Fruit fly (Drosophila melanogaster) whole organism, embryonic: ENCODE results near the gene CG10365.

Experiments used
- Asciz ChIP-seq: fragments of 200-800 bp; sonication (Bioruptor generic); optimal IDR thresholded peaks from 2 replicates; lab custom pipeline; 2017; ENCODE audit warnings: missing biosample characterization, mild to moderate bottlenecking, missing genetic modification characterization, missing genetic modification reagents
- Atf6 ChIP-seq: fragments of 200-800 bp; sonication (Bioruptor generic); IDR thresholded peaks from 2 replicates; pipeline ENCODE4 v1.3.6; 2022; ENCODE audit warnings: missing biosample characterization, missing genetic modification characterization
- Awh ChIP-seq: fragments of 200-800 bp; sonication (Bioruptor generic); IDR thresholded peaks from 2 replicates; pipeline ENCODE4, ENCODE4 v1.3.6; 2022; ENCODE audit warnings: missing biosample characterization, missing genetic modification characterization
- BEAF-32 ChIP-seq: fragments of 200-800 bp; sonication (Bioruptor generic); optimal IDR thresholded peaks from 3 replicates; lab custom pipeline; 2017; ENCODE audit warnings: missing biosample characterization, missing genetic modification characterization, mild to moderate bottlenecking, moderate library complexity, missing genetic modification reagents
- BtbVII ChIP-seq: fragments of 200-800 bp; sonication (Bioruptor generic); optimal IDR thresholded peaks from 3 replicates; lab custom pipeline; 2017; ENCODE audit warnings: missing biosample characterization, mild to moderate bottlenecking, missing genetic modification characterization
- CG10565 ChIP-seq: fragments of 200-800 bp; sonication (Bioruptor generic); optimal IDR thresholded peaks from 3 replicates; lab custom pipeline; 2016; ENCODE audit warnings: missing biosample characterization, mild to moderate bottlenecking, missing genetic modification characterization
- CG11085 ChIP-seq: fragments of 200-800 bp; sonication (Bioruptor generic); IDR thresholded peaks from 2 replicates; pipeline ENCODE4 v1.3.6; 2022; ENCODE audit warnings: missing biosample characterization, missing genetic modification characterization
- CG11398 ChIP-seq: fragments of 200-800 bp; sonication (Bioruptor generic); optimal IDR thresholded peaks from 2 replicates; lab custom pipeline; 2016; ENCODE audit warnings: missing biosample characterization, missing genetic modification characterization
- CG13894 ChIP-seq: fragments of 200-800 bp; sonication (Bioruptor generic); optimal IDR thresholded peaks from 3 replicates; lab custom pipeline; 2018; ENCODE audit warnings: missing biosample characterization, mild to moderate bottlenecking, missing genetic modification characterization, moderate library complexity
- CG15479 ChIP-seq: fragments of 200-800 bp; sonication (Bioruptor generic); optimal IDR thresholded peaks from 3 replicates; lab custom pipeline; 2019; ENCODE audit warnings: missing biosample characterization, mild to moderate bottlenecking, missing genetic modification characterization, moderate library complexity
- CG17186 ChIP-seq: fragments of 200-800 bp; sonication (Bioruptor generic); optimal IDR thresholded peaks from 3 replicates; lab custom pipeline; 2017; ENCODE audit warnings: missing biosample characterization, missing genetic modification reagents, missing genetic modification characterization
- CG17385 ChIP-seq: fragments of 200-800 bp; sonication (Bioruptor generic); optimal IDR thresholded peaks from 3 replicates; lab custom pipeline; 2018; ENCODE audit warnings: missing biosample characterization, mild to moderate bottlenecking, missing genetic modification characterization
- CG18764 ChIP-seq: fragments of 200-800 bp; sonication (Bioruptor generic); optimal IDR thresholded peaks from 3 replicates; lab custom pipeline; 2016; ENCODE audit warnings: missing biosample characterization, missing genetic modification characterization
- CG2116 ChIP-seq: fragments of 200-800 bp; sonication (Bioruptor generic); optimal IDR thresholded peaks from 3 replicates; lab custom pipeline; 2018; ENCODE audit warnings: missing biosample characterization, mild to moderate bottlenecking, missing genetic modification characterization
- CG2202 ChIP-seq: fragments of 200-800 bp; sonication (Bioruptor generic); optimal IDR thresholded peaks from 2 replicates; lab custom pipeline; 2018; ENCODE audit warnings: missing biosample characterization, mild to moderate bottlenecking, missing genetic modification characterization
- CG3407 ChIP-seq: fragments of 200-800 bp; sonication (Bioruptor generic); optimal IDR thresholded peaks from 2 replicates; lab custom pipeline; 2018; ENCODE audit warnings: missing biosample characterization, mild to moderate bottlenecking, missing genetic modification characterization
- CG42726 ChIP-seq: fragments of 200-800 bp; sonication (Bioruptor generic); IDR thresholded peaks from 2 replicates; pipeline ENCODE4 v1.3.6; 2022; ENCODE audit warnings: missing biosample characterization, missing genetic modification characterization; ENCODE audit not compliant: partially characterized antibody
- CG6683 ChIP-seq: fragments of 200-800 bp; sonication (Bioruptor generic); optimal IDR thresholded peaks from 2 replicates; lab custom pipeline; 2017; ENCODE audit warnings: missing biosample characterization, mild to moderate bottlenecking, missing genetic modification characterization, missing genetic modification reagents
- CG7987 ChIP-seq: fragments of 200-800 bp; sonication (Bioruptor generic); optimal IDR thresholded peaks from 2 replicates; lab custom pipeline; 2018; ENCODE audit warnings: missing biosample characterization, mild to moderate bottlenecking, missing genetic modification characterization, moderate library complexity
- D19B ChIP-seq: fragments of 200-800 bp; sonication (Bioruptor generic); optimal IDR thresholded peaks from 2 replicates; lab custom pipeline; 2017; ENCODE audit warnings: missing biosample characterization, mild to moderate bottlenecking, missing genetic modification characterization
- Doc3 ChIP-seq: fragments of 200-800 bp; sonication (Bioruptor generic); IDR thresholded peaks from 3 replicates; pipeline ENCODE4 v1.3.6; 2022; ENCODE audit warnings: missing biosample characterization, missing genetic modification characterization; ENCODE audit not compliant: partially characterized antibody
- ERR ChIP-seq: fragments of 200-800 bp; sonication (Bioruptor generic); optimal IDR thresholded peaks from 2 replicates; lab custom pipeline; 2016; ENCODE audit warnings: missing biosample characterization, missing genetic modification characterization
- H15 ChIP-seq: fragments of 200-800 bp; sonication (Bioruptor generic); IDR thresholded peaks from 3 replicates; pipeline ENCODE4 v1.3.6; 2022; ENCODE audit warnings: missing biosample characterization, missing genetic modification characterization
- HLHmδ ChIP-seq: fragments of 200-800 bp; sonication (Bioruptor generic); optimal IDR thresholded peaks from 2 replicates; lab custom pipeline; 2018; ENCODE audit warnings: missing biosample characterization, mild to moderate bottlenecking, missing genetic modification characterization, moderate library complexity
- Meics ChIP-seq: fragments of 200-800 bp; sonication (Bioruptor generic); optimal IDR thresholded peaks from 2 replicates; lab custom pipeline; 2017; ENCODE audit warnings: missing biosample characterization, mild to moderate bottlenecking, missing genetic modification characterization
- Mes4 ChIP-seq: fragments of 200-800 bp; sonication (Bioruptor generic); optimal IDR thresholded peaks from 2 replicates; lab custom pipeline; 2016; ENCODE audit warnings: missing biosample characterization, missing genetic modification characterization
- Nf-YC ChIP-seq: fragments of 200-800 bp; optimal IDR thresholded peaks from 3 replicates; lab custom pipeline; 2019; ENCODE audit warnings: missing biosample characterization, mild to moderate bottlenecking, missing genetic modification characterization, moderate library complexity
- Opbp ChIP-seq: fragments of 200-800 bp; sonication (Bioruptor generic); IDR thresholded peaks from 3 replicates; pipeline ENCODE4 v1.3.6; 2022; ENCODE audit warnings: missing biosample characterization, missing genetic modification characterization; ENCODE audit not compliant: partially characterized antibody
- PHDP ChIP-seq: fragments of 200-800 bp; sonication (Bioruptor generic); optimal IDR thresholded peaks from 3 replicates; lab custom pipeline; 2018; ENCODE audit warnings: missing biosample characterization, mild to moderate bottlenecking, missing genetic modification characterization, moderate library complexity
- Vsx1 ChIP-seq: fragments of 200-800 bp; sonication (Bioruptor generic); optimal IDR thresholded peaks from 2 replicates; lab custom pipeline; 2017; ENCODE audit warnings: missing biosample characterization, mild to moderate bottlenecking, missing genetic modification characterization, missing genetic modification reagents
- YL-1 ChIP-seq: fragments of 200-800 bp; sonication (Bioruptor generic); optimal IDR thresholded peaks from 3 replicates; lab custom pipeline; 2017; ENCODE audit warnings: missing biosample characterization, mild to moderate bottlenecking, missing genetic modification characterization
- aop ChIP-seq: fragments of 200-800 bp; sonication (Bioruptor generic); IDR thresholded peaks from 2 replicates; pipeline ENCODE4 v1.3.6; 2022; ENCODE audit warnings: missing biosample characterization, missing genetic modification characterization
- ash1 ChIP-seq: fragments of 200-800 bp; sonication (Bioruptor generic); optimal IDR thresholded peaks from 2 replicates; lab custom pipeline; 2018; ENCODE audit warnings: missing biosample characterization, mild to moderate bottlenecking, missing genetic modification characterization
- az2 ChIP-seq: fragments of 200-800 bp; sonication (Bioruptor generic); optimal IDR thresholded peaks from 3 replicates; lab custom pipeline; 2016; ENCODE audit warnings: missing biosample characterization, missing genetic modification characterization
- bsh ChIP-seq, 2 experiments: fragments of 200-800 bp; sonication (Bioruptor generic); optimal IDR thresholded peaks; 2 replicates each; lab custom pipeline; 2017 to 2018; ENCODE audit warnings: mild to moderate bottlenecking in 2 of 2, missing biosample characterization in 2 of 2, missing genetic modification characterization in 2 of 2, moderate library complexity in 1 of 2
- caup ChIP-seq: fragments of 200-800 bp; sonication (Bioruptor generic); optimal IDR thresholded peaks from 3 replicates; lab custom pipeline; 2017; ENCODE audit warnings: missing biosample characterization, mild to moderate bottlenecking, missing genetic modification characterization, moderate library complexity; ENCODE audit not compliant: severe bottlenecking
- dan ChIP-seq: fragments of 200-800 bp; sonication (Bioruptor generic); IDR thresholded peaks from 2 replicates; pipeline ENCODE4 v1.3.6; 2022; ENCODE audit warnings: missing biosample characterization, missing genetic modification characterization
- fd102C ChIP-seq: fragments of 200-800 bp; sonication (Bioruptor generic); optimal IDR thresholded peaks from 2 replicates; lab custom pipeline; 2018; ENCODE audit warnings: missing biosample characterization, mild to moderate bottlenecking, missing genetic modification characterization, moderate library complexity
- fd3F ChIP-seq: fragments of 200-800 bp; sonication (Bioruptor generic); optimal IDR thresholded peaks from 2 replicates; lab custom pipeline; 2018; ENCODE audit warnings: missing biosample characterization, mild to moderate bottlenecking, missing genetic modification characterization, moderate library complexity
- fd64A ChIP-seq: fragments of 200-800 bp; sonication (Bioruptor generic); optimal IDR thresholded peaks from 3 replicates; lab custom pipeline; 2018; ENCODE audit warnings: missing biosample characterization, mild to moderate bottlenecking, missing genetic modification characterization
- inv ChIP-seq: fragments of 200-800 bp; sonication (Bioruptor generic); IDR thresholded peaks from 2 replicates; pipeline ENCODE4 v1.3.6; 2022; ENCODE audit warnings: missing biosample characterization, missing genetic modification characterization; ENCODE audit not compliant: partially characterized antibody
- kah ChIP-seq: fragments of 200-800 bp; sonication (Bioruptor generic); optimal IDR thresholded peaks from 2 replicates; lab custom pipeline; 2018; ENCODE audit warnings: missing biosample characterization, mild to moderate bottlenecking, missing genetic modification characterization
- luna ChIP-seq: fragments of 200-800 bp; sonication (Bioruptor generic); optimal IDR thresholded peaks from 2 replicates; lab custom pipeline; 2016; ENCODE audit warnings: missing biosample characterization, missing genetic modification characterization
- mam ChIP-seq: fragments of 200-800 bp; sonication (Bioruptor generic); optimal IDR thresholded peaks from 3 replicates; lab custom pipeline; 2016; ENCODE audit warnings: missing biosample characterization, missing genetic modification characterization
- odd ChIP-seq: fragments of 200-800 bp; sonication (Bioruptor generic); optimal IDR thresholded peaks from 2 replicates; lab custom pipeline; 2017; ENCODE audit warnings: missing biosample characterization, mild to moderate bottlenecking, missing genetic modification characterization
- pfk ChIP-seq: fragments of 200-800 bp; sonication (Bioruptor generic); optimal IDR thresholded peaks from 2 replicates; lab custom pipeline; 2018; ENCODE audit warnings: missing biosample characterization, mild to moderate bottlenecking, missing genetic modification characterization, moderate library complexity
- repo ChIP-seq: fragments of 200-800 bp; sonication (Bioruptor generic); optimal IDR thresholded peaks from 2 replicates; lab custom pipeline; 2016; ENCODE audit warnings: missing biosample characterization, missing genetic modification characterization
- scrt ChIP-seq: fragments of 200-800 bp; sonication (Bioruptor generic); optimal IDR thresholded peaks from 2 replicates; lab custom pipeline; 2018; ENCODE audit warnings: missing biosample characterization, mild to moderate bottlenecking, missing genetic modification characterization, moderate library complexity
- tin ChIP-seq: fragments of 200-800 bp; sonication (Bioruptor generic); optimal IDR thresholded peaks from 3 replicates; lab custom pipeline; 2016; ENCODE audit warnings: missing biosample characterization, missing genetic modification characterization
- toy ChIP-seq: fragments of 200-800 bp; sonication (Bioruptor generic); IDR thresholded peaks from 2 replicates; pipeline ENCODE4 v1.3.6; 2022; ENCODE audit warnings: missing biosample characterization, missing genetic modification characterization

CG10365 gene

DNA sequence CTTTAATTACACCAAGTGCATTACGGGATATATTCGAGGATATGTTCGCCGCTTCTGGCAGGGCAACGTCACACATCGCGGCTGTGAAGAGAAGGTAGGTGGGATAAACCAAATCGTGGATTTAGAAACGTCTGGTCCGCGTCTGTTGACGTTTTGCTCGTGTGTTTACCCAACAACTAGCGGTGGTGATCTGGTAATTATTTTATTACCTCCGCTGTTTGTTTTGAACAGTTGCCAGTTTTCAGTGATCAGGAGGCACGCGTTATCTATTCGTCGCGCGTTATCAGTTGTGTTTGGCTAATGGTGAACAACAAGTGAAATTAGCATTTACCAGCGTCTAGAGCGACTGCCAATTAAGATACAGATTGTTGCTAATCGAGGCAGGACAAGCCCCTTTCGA is 5.9 kb downstream of the CG10365 start (continued):
- TF ChIP-seq fd3F (GFP tag; lab: Kevin White, UChicago) (peak; percentile 13), HLHmδ (peak; percentile 56), ERR (GFP tag; lab: Kevin White, UChicago) (peak; percentile 7), Awh (GFP tag; lab: Robert Waterston, UW) (no peak; the same call in 1 of the 2 replicates), tin (GFP tag; lab: Kevin White, UChicago) (no peak), toy (GFP tag; lab: Robert Waterston, UW) (no peak), inv (no peak), Doc3 (GFP tag; lab: Robert Waterston, UW) (no peak), YL-1 (GFP tag; lab: Kevin White, UChicago) (peak; percentile 23), luna (GFP tag; lab: Kevin White, UChicago) (no peak), Asciz (GFP tag; lab: Kevin White, UChicago) (peak; percentile 45), mam (peak; percentile 7), ash1 (GFP tag; lab: Kevin White, UChicago) (peak; percentile 72), fd102C (GFP tag; lab: Kevin White, UChicago) (no peak), CG11085 (GFP tag; lab: Robert Waterston, UW) (no peak), CG10565 (GFP tag; lab: Kevin White, UChicago) (no peak), kah (GFP tag; lab: Kevin White, UChicago) (peak; percentile 24), bsh (GFP tag; optimal IDR thresholded peaks at IDR 0.05; lab: Kevin White, UChicago) (peak in 1 of 2 experiments; percentile 24), PHDP (tag; lab: Kevin White, UChicago) (peak; percentile 65), odd (GFP tag; lab: Kevin White, UChicago) (peak; percentile 64), fd64A (peak; percentile 19), BEAF-32 (GFP tag; lab: Kevin White, UChicago) (no peak), az2 (no peak), aop (GFP tag; lab: Robert Waterston, UW) (no peak), CG3407 (GFP tag; lab: Kevin White, UChicago) (peak; percentile 92), dan (GFP tag; lab: Robert Waterston, UW) (no peak), CG15479 (GFP tag; lab: Kevin White, UChicago) (no peak), pfk (peak; percentile 69), Meics (peak; percentile 62), CG11398 (GFP tag; lab: Kevin White, UChicago) (peak; percentile 29), BtbVII (GFP tag; lab: Kevin White, UChicago) (peak; percentile 77), scrt (GFP tag; lab: Kevin White, UChicago) (peak; percentile 46), repo (GFP tag; lab: Kevin White, UChicago) (no peak), Vsx1 (GFP tag; lab: Kevin White, UChicago) (peak; percentile 41), CG6683 (GFP tag; lab: Kevin White, UChicago) (peak; percentile 39), Opbp (GFP tag; lab: Robert Waterston, UW) (no peak), Nf-YC (no peak), H15 (GFP tag; lab: Robert Waterston, UW) (no peak), D19B (peak; percentile 21), CG42726 (no peak), CG7987 (GFP tag; lab: Kevin White, UChicago) (peak; percentile 65), Mes4 (no peak), CG2116 (GFP tag; lab: Kevin White, UChicago) (peak; percentile 2), CG18764 (GFP tag; lab: Kevin White, UChicago) (no peak), Atf6 (peak; percentile 70; the same call in 1 of the 2 replicates), CG17186 (GFP tag; lab: Kevin White, UChicago) (no peak), CG17385 (GFP tag; lab: Kevin White, UChicago) (peak; percentile 45), CG13894 (tag; lab: Kevin White, UChicago) (peak; percentile 73), caup (GFP tag; lab: Kevin White, UChicago) (peak; percentile 78), CG2202 (tag; lab: Kevin White, UChicago) (no peak)
